Worm (Caenorhabditis elegans): ENCODE results near the gene msp-79.

DNA sequence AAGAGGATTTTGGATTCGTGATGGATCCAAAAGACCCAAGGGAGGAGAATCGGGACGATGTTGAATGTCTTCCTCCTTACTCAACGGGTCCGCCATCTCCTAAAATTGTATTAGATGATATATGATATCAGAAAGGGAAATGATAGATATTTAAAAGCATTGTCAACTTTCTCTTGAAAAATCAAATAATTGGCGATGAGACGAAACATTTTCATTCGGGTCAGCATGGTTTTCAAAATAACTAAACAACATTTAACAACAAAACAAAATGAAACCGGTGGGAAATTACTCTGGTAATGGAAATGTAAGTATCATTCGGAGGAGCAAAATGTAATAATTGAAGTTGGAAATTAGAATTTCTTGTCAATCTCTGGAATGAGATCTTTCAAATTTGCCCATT, 29.5 kb upstream of the msp-79 start, which contains the start of gene pis-1:
- TF ChIP-seq pax-1 (tag; optimal IDR thresholded peaks at IDR 0.05) = no peak
- TF ChIP-seq eyg-1 (tag; optimal IDR thresholded peaks at IDR 0.05) = no peak
- no peak for TF ChIP-seq sox-4 (tag; optimal IDR thresholded peaks at IDR 0.05)
- no peak for TF ChIP-seq ceh-34 (tag; optimal IDR thresholded peaks at IDR 0.05)
- TF ChIP-seq ama-1 (optimal IDR thresholded peaks at IDR 0.05) = no peak
- TF ChIP-seq fkh-6 (tag; optimal IDR thresholded peaks at IDR 0.05) = no peak
- TF ChIP-seq pqm-1 (tag; optimal IDR thresholded peaks at IDR 0.05) = no peak
- no peak for TF ChIP-seq ceh-30 (tag; optimal IDR thresholded peaks at IDR 0.05)
- no peak for TF ChIP-seq pha-4 (tag; optimal IDR thresholded peaks at IDR 0.05)
